Fruit fly (Drosophila melanogaster): ENCODE data around the gene Lamtor3.

DNA sequence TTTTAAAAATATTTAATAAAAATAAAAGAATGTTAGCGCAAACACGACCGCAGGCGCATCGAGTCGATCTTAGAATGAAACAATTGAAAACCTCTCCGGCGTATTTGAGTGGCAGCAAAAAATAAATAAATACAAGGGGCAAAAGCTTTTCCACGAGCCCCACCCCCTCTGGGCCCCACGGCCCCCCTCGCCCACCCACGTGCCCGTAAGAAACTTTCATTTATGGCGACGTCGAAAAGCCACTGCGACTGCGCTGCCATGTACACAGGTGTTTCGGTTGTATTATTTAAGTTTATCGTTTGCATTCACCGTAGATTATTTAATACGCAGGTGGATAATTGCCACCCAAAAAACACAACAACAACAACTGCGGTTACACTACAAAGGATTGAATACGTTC lies 32.6 kb upstream of the Lamtor3 start:
- TF ChIP-seq fd59A (GFP tag; optimal IDR thresholded peaks at IDR 0.05) (no peak), acj6 (GFP tag; optimal IDR thresholded peaks at IDR 0.05) (no peak), CG6792 (GFP tag; optimal IDR thresholded peaks at IDR 0.05) (no peak), Blimp-1 (GFP tag; optimal IDR thresholded peaks at IDR 0.05) (no peak), CG11762 (GFP tag; optimal IDR thresholded peaks at IDR 0.05; ENCODE audit: insufficient read depth) (no peak), Smox (GFP tag; optimal IDR thresholded peaks at IDR 0.05) (no peak)

Data from whole organism, prepupa.